Worm (Caenorhabditis elegans) whole organism, L2 larva: Measurements from ENCODE around the gene rpn-6.1.
A peak's percentile ranks its signal among the peaks of the same experiment; 100 is the strongest.

ENCODE experiments used
- C34F6.9 ChIP-seq: fragments of 150-350 bp; optimal IDR thresholded peaks from 2 replicates; lab custom pipeline; 2014; ENCODE audit warnings: missing biosample characterization, missing genetic modification characterization
- F13H6.1 ChIP-seq: sonication (generic microtip); optimal IDR thresholded peaks from 2 replicates; lab custom pipeline; 2016; ENCODE audit warnings: missing genetic modification characterization, missing compliant biosample characterization
- R02D3.7 ChIP-seq: fragments of 150-350 bp; optimal IDR thresholded peaks from 2 replicates; lab custom pipeline; 2014; ENCODE audit warnings: missing biosample characterization, missing genetic modification characterization
- Y55F3AM.14 ChIP-seq: fragments of 200-800 bp; sonication (Bioruptor generic); optimal IDR thresholded peaks from 2 replicates; lab custom pipeline; 2018; ENCODE audit warnings: mild to moderate bottlenecking, missing genetic modification characterization, missing compliant biosample characterization
- ZK546.5 ChIP-seq: sonication (generic microtip); optimal IDR thresholded peaks from 2 replicates; lab custom pipeline; 2017; ENCODE audit warnings: missing biosample characterization, missing genetic modification characterization
- alr-1 ChIP-seq: fragments of 150-350 bp; optimal IDR thresholded peaks from 2 replicates; lab custom pipeline; 2014; ENCODE audit warnings: missing biosample characterization, missing genetic modification characterization
- aly-2 ChIP-seq: fragments of 150-350 bp; optimal IDR thresholded peaks from 2 replicates; lab custom pipeline; 2014; ENCODE audit warnings: missing biosample characterization, missing genetic modification characterization
- ama-1 ChIP-seq: fragments of 150-350 bp; optimal IDR thresholded peaks from 2 replicates; lab custom pipeline; 2018; ENCODE audit warnings: inconsistent platforms
- blmp-1 ChIP-seq: sonication (generic microtip); optimal IDR thresholded peaks from 2 replicates; lab custom pipeline; 2017; ENCODE audit warnings: missing genetic modification characterization, mild to moderate bottlenecking, missing compliant biosample characterization, antibody characterized with exemption, moderate library complexity; ENCODE audit not compliant: insufficient read depth
- ceh-16 ChIP-seq: fragments of 150-350 bp; optimal IDR thresholded peaks from 2 replicates; lab custom pipeline; 2014; ENCODE audit warnings: missing biosample characterization, missing genetic modification characterization
- ceh-82 ChIP-seq: fragments of 150-350 bp; optimal IDR thresholded peaks from 2 replicates; lab custom pipeline; 2014; ENCODE audit warnings: missing biosample characterization, missing genetic modification characterization
- crh-2 ChIP-seq: sonication (generic microtip); optimal IDR thresholded peaks from 2 replicates; lab custom pipeline; 2017; ENCODE audit warnings: missing biosample characterization, missing genetic modification characterization
- dmd-4 ChIP-seq: sonication (generic microtip); optimal IDR thresholded peaks from 2 replicates; lab custom pipeline; 2017; ENCODE audit warnings: missing biosample characterization, missing genetic modification characterization
- egl-27 ChIP-seq: sonication (generic microtip); optimal IDR thresholded peaks from 3 replicates; lab custom pipeline; 2017; ENCODE audit warnings: missing biosample characterization, missing genetic modification reagents, missing genetic modification characterization
- elt-1 ChIP-seq: fragments of 150-350 bp; optimal IDR thresholded peaks from 2 replicates; lab custom pipeline; 2014; ENCODE audit warnings: missing biosample characterization, missing genetic modification characterization
- elt-3 ChIP-seq: sonication (generic microtip); optimal IDR thresholded peaks from 2 replicates; lab custom pipeline; 2017; ENCODE audit warnings: missing biosample characterization, missing genetic modification characterization
- fos-1 ChIP-seq: fragments of 150-350 bp; optimal IDR thresholded peaks from 2 replicates; lab custom pipeline; 2014; ENCODE audit warnings: missing biosample characterization, missing genetic modification characterization
- gmeb-1 ChIP-seq: fragments of 150-350 bp; optimal IDR thresholded peaks from 2 replicates; lab custom pipeline; 2014; ENCODE audit warnings: missing biosample characterization, missing genetic modification characterization
- lin-11 ChIP-seq: fragments of 150-350 bp; sonication (generic microtip); optimal IDR thresholded peaks from 2 replicates; lab custom pipeline; 2014; ENCODE audit warnings: missing biosample characterization, missing genetic modification characterization, inconsistent platforms, mixed read lengths
- lin-13 ChIP-seq: fragments of 150-350 bp; optimal IDR thresholded peaks from 2 replicates; lab custom pipeline; 2014; ENCODE audit warnings: missing biosample characterization, missing genetic modification reagents, missing genetic modification characterization
- lin-39 ChIP-seq: fragments of 150-350 bp; optimal IDR thresholded peaks from 2 replicates; lab custom pipeline; 2014; ENCODE audit warnings: missing biosample characterization, missing genetic modification reagents, missing genetic modification characterization
- lsy-2 ChIP-seq, 2 experiments: fragments of 150-350 bp in 1 of 2; sonication (generic microtip) in 1 of 2; optimal IDR thresholded peaks; 2 replicates each; lab custom pipeline; 2014 to 2017; ENCODE audit warnings: missing biosample characterization in 2 of 2, missing genetic modification characterization in 2 of 2
- mab-5 ChIP-seq: fragments of 150-350 bp; optimal IDR thresholded peaks from 2 replicates; lab custom pipeline; 2014; ENCODE audit warnings: missing biosample characterization, missing genetic modification characterization
- mbf-1 ChIP-seq: sonication (generic microtip); optimal IDR thresholded peaks from 2 replicates; lab custom pipeline; 2017; ENCODE audit warnings: missing biosample characterization, missing genetic modification characterization
- mdl-1 ChIP-seq, 2 experiments: fragments of 150-350 bp in 1 of 2; sonication (generic microtip) in 1 of 2; optimal IDR thresholded peaks; 2 replicates each; lab custom pipeline; 2017; ENCODE audit warnings: missing biosample characterization in 2 of 2, missing genetic modification characterization in 2 of 2
- nhr-10 ChIP-seq: sonication (generic microtip); optimal IDR thresholded peaks from 2 replicates; lab custom pipeline; 2017; ENCODE audit warnings: missing biosample characterization, missing genetic modification characterization
- nhr-11 ChIP-seq: fragments of 150-350 bp; optimal IDR thresholded peaks from 2 replicates; lab custom pipeline; 2014; ENCODE audit warnings: missing biosample characterization, missing genetic modification characterization
- nhr-12 ChIP-seq: fragments of 150-350 bp; optimal IDR thresholded peaks from 2 replicates; lab custom pipeline; 2014; ENCODE audit warnings: missing biosample characterization, missing genetic modification characterization
- nhr-129 ChIP-seq: fragments of 150-350 bp; optimal IDR thresholded peaks from 2 replicates; lab custom pipeline; 2014; ENCODE audit warnings: missing biosample characterization, missing genetic modification characterization
- nhr-21 ChIP-seq: fragments of 150-350 bp; optimal IDR thresholded peaks from 2 replicates; lab custom pipeline; 2014; ENCODE audit warnings: missing biosample characterization, missing genetic modification characterization
- nhr-23 ChIP-seq: fragments of 150-350 bp; optimal IDR thresholded peaks from 2 replicates; lab custom pipeline; 2014; ENCODE audit warnings: missing biosample characterization, missing genetic modification reagents, missing genetic modification characterization
- nhr-237 ChIP-seq: fragments of 150-350 bp; optimal IDR thresholded peaks from 2 replicates; lab custom pipeline; 2014; ENCODE audit warnings: missing biosample characterization, missing genetic modification characterization
- nhr-25 ChIP-seq: fragments of 150-350 bp; sonication (generic microtip); optimal IDR thresholded peaks from 3 replicates; lab custom pipeline; 2014; ENCODE audit warnings: missing biosample characterization, missing genetic modification characterization
- nhr-6 ChIP-seq: fragments of 150-350 bp; optimal IDR thresholded peaks from 2 replicates; lab custom pipeline; 2014; ENCODE audit warnings: missing biosample characterization, missing genetic modification characterization
- nhr-77 ChIP-seq: fragments of 150-350 bp; optimal IDR thresholded peaks from 2 replicates; lab custom pipeline; 2014; ENCODE audit warnings: missing biosample characterization, missing genetic modification characterization
- peb-1 ChIP-seq: fragments of 150-350 bp; optimal IDR thresholded peaks from 2 replicates; lab custom pipeline; 2014; ENCODE audit warnings: missing biosample characterization, missing genetic modification characterization
- sem-4 ChIP-seq: fragments of 150-350 bp; optimal IDR thresholded peaks from 2 replicates; lab custom pipeline; 2014; ENCODE audit warnings: missing biosample characterization, missing genetic modification reagents, missing genetic modification characterization
- skn-1 ChIP-seq: sonication (generic microtip); optimal IDR thresholded peaks from 2 replicates; lab custom pipeline; 2017; ENCODE audit warnings: missing biosample characterization, missing genetic modification characterization
- sma-3 ChIP-seq: sonication (generic microtip); optimal IDR thresholded peaks from 2 replicates; lab custom pipeline; 2016; ENCODE audit warnings: missing genetic modification reagents, missing genetic modification characterization, missing compliant biosample characterization
- sma-9 ChIP-seq, 2 experiments: fragments of 150-350 bp in 1 of 2; sonication (generic microtip) in 1 of 2; optimal IDR thresholded peaks; 2 replicates each; lab custom pipeline; 2014 to 2016; ENCODE audit warnings: missing genetic modification characterization in 2 of 2, mild to moderate bottlenecking in 1 of 2, missing biosample characterization in 1 of 2, missing compliant biosample characterization in 1 of 2, missing genetic modification reagents in 1 of 2, moderate library complexity in 1 of 2
- snpc-4 ChIP-seq: fragments of 150-350 bp; optimal IDR thresholded peaks from 2 replicates; lab custom pipeline; 2014; ENCODE audit warnings: missing biosample characterization, missing genetic modification characterization
- unc-39 ChIP-seq: fragments of 150-350 bp; optimal IDR thresholded peaks from 2 replicates; lab custom pipeline; 2014; ENCODE audit warnings: missing biosample characterization, missing genetic modification characterization
- unc-55 ChIP-seq: fragments of 150-350 bp; sonication (generic microtip); optimal IDR thresholded peaks from 3 replicates; lab custom pipeline; 2014; ENCODE audit warnings: missing biosample characterization, missing genetic modification reagents, missing genetic modification characterization
- unc-62 ChIP-seq: fragments of 150-350 bp; optimal IDR thresholded peaks from 2 replicates; lab custom pipeline; 2014; ENCODE audit warnings: missing biosample characterization, missing genetic modification reagents, missing genetic modification characterization
- zag-1 ChIP-seq: fragments of 150-350 bp; optimal IDR thresholded peaks from 2 replicates; lab custom pipeline; 2014; ENCODE audit warnings: missing biosample characterization, missing genetic modification characterization
- ztf-1 ChIP-seq: fragments of 200-800 bp; sonication (Bioruptor generic); conservative IDR thresholded peaks from 2 replicates; pipeline ENCODE4 v1.3.6; 2022; ENCODE audit warnings: missing genetic modification characterization, missing compliant biosample characterization
- ztf-11 ChIP-seq: sonication (generic microtip); optimal IDR thresholded peaks from 2 replicates; lab custom pipeline; 2017; ENCODE audit warnings: missing biosample characterization, missing genetic modification characterization
- ztf-4 ChIP-seq: fragments of 150-350 bp; optimal IDR thresholded peaks from 2 replicates; lab custom pipeline; 2014; ENCODE audit warnings: missing biosample characterization, missing genetic modification characterization

rpn-6.1 gene

DNA sequence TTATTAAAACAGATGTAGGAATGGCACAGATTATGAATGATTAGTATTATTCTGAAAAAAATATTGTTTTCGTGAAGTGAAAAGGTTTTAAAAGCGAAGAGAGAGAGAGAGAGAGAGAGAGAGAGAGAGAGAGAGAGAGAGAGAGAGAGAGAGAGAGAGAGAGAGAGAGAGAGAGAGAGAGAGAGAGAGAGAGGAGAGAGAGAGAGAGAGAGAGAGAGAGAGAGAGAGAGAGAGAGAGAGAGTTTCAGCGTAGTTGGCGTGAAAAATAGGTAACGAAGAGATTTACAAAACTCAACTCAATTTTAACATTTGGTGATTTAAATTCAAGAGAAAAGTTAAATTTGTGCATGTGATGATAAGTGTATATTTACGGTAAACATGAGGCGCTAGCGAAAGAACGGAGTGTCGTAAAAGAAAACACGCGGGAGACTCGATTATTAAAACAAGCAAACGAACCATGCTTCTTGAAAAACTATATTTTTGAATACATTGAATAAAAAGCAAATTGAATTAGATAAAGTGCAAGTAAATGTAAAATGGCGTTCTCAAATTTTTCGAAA is 6.4 kb upstream of the rpn-6.1 start, which contains the start of gene panl-2:
Gene panl-2 (minus strand): TSS at position 51 of the 560 bp plus-strand sequence.
- TF ChIP-seq nhr-12 (no peak), nhr-10 (no peak), alr-1 (tag; lab: Kevin White, UChicago) (no peak), nhr-23 (tag; lab: Kevin White, UChicago) (no peak), ZK546.5 (tag; lab: Kevin White, UChicago) (no peak), unc-62 (GFP tag; lab: Kevin White, UChicago) (no peak), lin-11 (tag; lab: Kevin White, UChicago) (no peak), zag-1 (tag; lab: Kevin White, UChicago) (no peak), aly-2 (tag; lab: Kevin White, UChicago) (no peak), mbf-1 (tag; lab: Kevin White, UChicago) (no peak), dmd-4 (no peak), crh-2 (tag; lab: Kevin White, UChicago) (peak; percentile 34), ztf-1 (no peak), sma-3 (no peak), mdl-1 (tag; optimal IDR thresholded peaks at IDR 0.05; lab: Kevin White, UChicago) (no peak), nhr-21 (no peak), nhr-237 (tag; lab: Kevin White, UChicago) (no peak), snpc-4 (tag; lab: Kevin White, UChicago) (no peak), nhr-6 (tag; lab: Kevin White, UChicago) (no peak), peb-1 (tag; lab: Kevin White, UChicago) (no peak), R02D3.7 (tag; lab: Kevin White, UChicago) (peak; percentile 80), blmp-1 (no peak), lin-39 (no peak), lin-13 (GFP tag; lab: Kevin White, UChicago) (peak; percentile 28), unc-55 (peak; percentile 77), egl-27 (tag; lab: Kevin White, UChicago) (no peak), sem-4 (tag; lab: Kevin White, UChicago) (no peak), elt-3 (no peak), skn-1 (tag; lab: Kevin White, UChicago) (no peak), ceh-82 (tag; lab: Kevin White, UChicago) (no peak), ama-1 (no peak), F13H6.1 (no peak), nhr-77 (tag; lab: Kevin White, UChicago) (no peak), ztf-11 (tag; lab: Kevin White, UChicago) (no peak), gmeb-1 (tag; lab: Kevin White, UChicago) (peak; percentile 86), unc-39 (no peak), sma-9 (GFP tag; optimal IDR thresholded peaks at IDR 0.05; lab: Kevin White, UChicago) (peak; percentile 32), sma-9 (tag; optimal IDR thresholded peaks at IDR 0.05; lab: Kevin White, UChicago) (no peak), elt-1 (tag; lab: Kevin White, UChicago) (no peak), lsy-2 (tag; optimal IDR thresholded peaks at IDR 0.05; lab: Kevin White, UChicago) (peak; percentile 60 to 87), ztf-4 (tag; lab: Kevin White, UChicago) (no peak), Y55F3AM.14 (no peak), nhr-25 (tag; lab: Kevin White, UChicago) (no peak), C34F6.9 (peak; percentile 71), mab-5 (no peak), fos-1 (no peak), ceh-16 (tag; lab: Kevin White, UChicago) (no peak), nhr-11 (tag; lab: Kevin White, UChicago) (no peak), nhr-129 (tag; lab: Kevin White, UChicago) (peak; percentile 57)
